Fruit fly (Drosophila melanogaster): ENCODE data around the gene ham.

- TF ChIP-seq tj (GFP tag; optimal IDR thresholded peaks at IDR 0.05) (no peak), ovo (GFP tag; optimal IDR thresholded peaks at IDR 0.05) (no peak), cic (GFP tag; optimal IDR thresholded peaks at IDR 0.05) (no peak), CG11617 (GFP tag; optimal IDR thresholded peaks at IDR 0.05) (no peak), CG14711 (tag; optimal IDR thresholded peaks at IDR 0.05) (no peak), kay (GFP tag; ENCODE audit: borderline replicate concordance) (peak; percentile 8), Hr96 (GFP tag; optimal IDR thresholded peaks at IDR 0.05) (no peak), bab1 (GFP tag; optimal IDR thresholded peaks at IDR 0.05) (no peak), CG33017 (tag; optimal IDR thresholded peaks at IDR 0.05) (no peak), Clk (GFP tag; optimal IDR thresholded peaks at IDR 0.05) (no peak), Mnt (GFP tag; optimal IDR thresholded peaks at IDR 0.05) (no peak), CG1620 (GFP tag; optimal IDR thresholded peaks at IDR 0.05) (no peak)
Observed at dm6 chr2L:18780911-18781545, 11.7 kb downstream of the ham start.
